In the genomic region with DNA sequence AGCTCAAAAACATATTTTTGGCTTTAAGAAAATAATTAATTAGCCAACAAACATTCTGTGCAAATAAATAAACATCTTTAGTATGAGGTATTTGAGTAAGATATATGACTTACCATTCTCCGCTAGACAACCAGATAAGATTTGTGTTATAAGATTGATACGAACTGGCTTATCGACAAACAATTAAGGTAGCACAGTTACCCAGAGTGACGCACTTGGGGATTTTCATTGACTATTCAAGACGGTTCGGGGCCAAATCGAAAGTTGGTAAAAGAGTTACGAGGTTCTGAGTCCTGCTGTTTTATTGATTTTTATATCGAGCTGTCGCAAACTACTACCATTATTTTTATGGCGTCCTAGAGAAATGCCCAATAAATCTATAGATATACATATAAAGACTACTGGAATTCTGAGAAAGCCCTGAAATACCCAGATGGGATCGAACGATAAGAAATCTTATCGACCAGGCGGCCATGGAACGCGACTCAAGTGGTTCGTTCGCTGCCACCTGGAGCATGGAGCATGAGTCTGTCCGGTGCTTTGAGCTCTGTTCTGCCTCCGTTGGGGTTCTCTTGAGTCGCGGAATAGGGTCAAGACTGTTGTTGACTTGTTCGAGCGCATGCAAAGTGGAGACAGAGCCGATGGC, we compare ENCODE assay signal across 1 fruit fly cellular context.
TF ChIP-seq lines count a peak whose summit lies in the region.

No protein-coding gene starts in this region.

TF ChIP-seq in whole organism, embryonic, 481 proteins besides CTCF, POLR2A, EP300 and RAD21 (continued from another document):
- TF ChIP-seq ftz-f1 (GFP tag; optimal IDR thresholded peaks at IDR 0.05; lab: Kevin White, UChicago), result peak; percentile 3
- peak; percentile 29 for TF ChIP-seq Med (GFP tag; lab: Kevin White, UChicago)
- no peak for TF ChIP-seq sna (GFP tag; IDR thresholded peaks at IDR 0.05; lab: Robert Waterston, UW; ENCODE audit: partially characterized antibody)
- TF ChIP-seq croc (GFP tag; conservative IDR thresholded peaks at IDR 0.05; lab: Robert Waterston, UW), result no peak
- no peak for TF ChIP-seq shn (GFP tag; optimal IDR thresholded peaks at IDR 0.05; lab: Kevin White, UChicago)
- peak; percentile 83 for TF ChIP-seq exex (tag; optimal IDR thresholded peaks at IDR 0.05; lab: Kevin White, UChicago)
TF ChIP-seq in whole organism, embryonic: peak in this region for 9.
